Worm (Caenorhabditis elegans) whole organism, L4 larva: ENCODE results near the gene Y43B11AR.1.

Experiments
- F26F4.8 ChIP-seq: fragments of 200-800 bp; sonication (Bioruptor generic); conservative IDR thresholded peaks from 2 replicates; pipeline ENCODE4 v1.3.6; 2022; ENCODE audit warnings: missing genetic modification characterization, missing compliant biosample characterization
- F49E8.2 ChIP-seq: sonication (generic microtip); optimal IDR thresholded peaks from 2 replicates; lab custom pipeline; 2016; ENCODE audit warnings: missing compliant biosample characterization, mild to moderate bottlenecking, missing genetic modification characterization, borderline replicate concordance
- R02D3.7 ChIP-seq: fragments of 150-350 bp; sonication (generic microtip); optimal IDR thresholded peaks from 3 replicates; lab custom pipeline; 2014; ENCODE audit warnings: missing biosample characterization, missing genetic modification characterization
- T20F7.1 ChIP-seq: fragments of 200-800 bp; sonication (Bioruptor generic); optimal IDR thresholded peaks from 2 replicates; lab custom pipeline; 2018; ENCODE audit warnings: mild to moderate bottlenecking, missing genetic modification characterization, missing compliant biosample characterization
- T26A8.4 ChIP-seq: fragments of 200-800 bp; sonication (Bioruptor generic); IDR thresholded peaks from 2 replicates; pipeline ENCODE4 v1.3.6; 2022; ENCODE audit warnings: missing genetic modification characterization, missing compliant biosample characterization
- Y5F2A.4 ChIP-seq: fragments of 200-800 bp; sonication (Bioruptor generic); optimal IDR thresholded peaks from 2 replicates; lab custom pipeline; 2018; ENCODE audit warnings: mild to moderate bottlenecking, missing genetic modification characterization, missing compliant biosample characterization
- aha-1 ChIP-seq: fragments of 150-350 bp; peaks from one replicate; lab custom pipeline; 2014; ENCODE audit warnings: missing biosample characterization, missing genetic modification characterization
- arid-1 ChIP-seq: fragments of 200-800 bp; sonication (Bioruptor generic); conservative IDR thresholded peaks from 2 replicates; pipeline ENCODE4 v1.3.6; 2022; ENCODE audit warnings: missing genetic modification reagents, missing genetic modification characterization, missing compliant biosample characterization
- attf-4 ChIP-seq: sonication (generic microtip); optimal IDR thresholded peaks from 3 replicates; lab custom pipeline; 2017; ENCODE audit warnings: missing biosample characterization, missing genetic modification characterization
- ceh-28 ChIP-seq: fragments of 150-350 bp; optimal IDR thresholded peaks from 2 replicates; lab custom pipeline; 2014; ENCODE audit warnings: missing biosample characterization, missing genetic modification reagents, missing genetic modification characterization
- ceh-32 ChIP-seq: sonication (generic microtip); optimal IDR thresholded peaks from 2 replicates; lab custom pipeline; 2016; ENCODE audit warnings: mild to moderate bottlenecking, missing genetic modification characterization, missing compliant biosample characterization; ENCODE audit not compliant: poor library complexity
- ces-1 ChIP-seq: fragments of 150-350 bp; sonication (generic microtip); optimal IDR thresholded peaks from 4 replicates; lab custom pipeline; 2014; ENCODE audit warnings: missing biosample characterization, missing genetic modification reagents, missing genetic modification characterization
- cey-2 ChIP-seq: sonication (generic microtip); optimal IDR thresholded peaks from 3 replicates; lab custom pipeline; 2017; ENCODE audit warnings: missing genetic modification characterization, mild to moderate bottlenecking, missing compliant biosample characterization, antibody characterized with exemption, borderline replicate concordance; ENCODE audit not compliant: insufficient read depth
- daf-19 ChIP-seq: fragments of 200-800 bp; sonication (Bioruptor generic); conservative IDR thresholded peaks from 2 replicates; pipeline ENCODE4 v1.3.6; 2022; ENCODE audit warnings: missing genetic modification characterization, missing compliant biosample characterization
- daf-8 ChIP-seq: fragments of 200-800 bp; sonication (Bioruptor generic); IDR thresholded peaks from 2 replicates; pipeline ENCODE4 v1.3.6; 2022; ENCODE audit warnings: missing genetic modification characterization, missing compliant biosample characterization
- dmd-6 ChIP-seq: fragments of 200-800 bp; sonication (Bioruptor generic); IDR thresholded peaks from 2 replicates; pipeline ENCODE4 v1.3.6; 2022; ENCODE audit warnings: missing genetic modification reagents, missing genetic modification characterization, missing compliant biosample characterization
- dmd-8 ChIP-seq: fragments of 200-800 bp; sonication (Bioruptor generic); IDR thresholded peaks from 2 replicates; pipeline ENCODE4 v1.3.6; 2022; ENCODE audit warnings: missing genetic modification characterization, missing compliant biosample characterization
- dpl-1 ChIP-seq: fragments of 150-350 bp; optimal IDR thresholded peaks from 2 replicates; lab custom pipeline; 2014; ENCODE audit warnings: missing biosample characterization, missing genetic modification reagents, missing genetic modification characterization
- egl-27 ChIP-seq: sonication (generic microtip); optimal IDR thresholded peaks from 3 replicates; lab custom pipeline; 2017; ENCODE audit warnings: missing biosample characterization, missing genetic modification reagents, missing genetic modification characterization
- gei-8 ChIP-seq: fragments of 200-800 bp; sonication (Bioruptor generic); optimal IDR thresholded peaks from 2 replicates; lab custom pipeline; 2018; ENCODE audit warnings: mild to moderate bottlenecking, missing genetic modification characterization, missing compliant biosample characterization
- hmg-1.1 ChIP-seq: fragments of 200-800 bp; sonication (Bioruptor generic); IDR thresholded peaks from 2 replicates; pipeline ENCODE4 v1.3.6; 2022; ENCODE audit warnings: missing genetic modification reagents, missing genetic modification characterization, missing compliant biosample characterization
- lim-7 ChIP-seq: fragments of 200-800 bp; sonication (Bioruptor generic); IDR thresholded peaks from 2 replicates; pipeline ENCODE4 v1.3.6; 2022; ENCODE audit warnings: missing genetic modification characterization, missing compliant biosample characterization
- lin-1 ChIP-seq: fragments of 200-800 bp; sonication (Bioruptor generic); IDR thresholded peaks from 2 replicates; pipeline ENCODE4 v1.3.6; 2022; ENCODE audit warnings: missing genetic modification reagents, missing genetic modification characterization, missing compliant biosample characterization
- lin-15B ChIP-seq: fragments of 150-350 bp; sonication (generic microtip); optimal IDR thresholded peaks from 3 replicates; lab custom pipeline; 2014; ENCODE audit warnings: missing biosample characterization, missing genetic modification characterization
- lin-38 ChIP-seq: fragments of 200-800 bp; sonication (Bioruptor generic); IDR thresholded peaks from 2 replicates; pipeline ENCODE4 v1.3.6; 2022; ENCODE audit warnings: missing genetic modification reagents, missing genetic modification characterization, missing compliant biosample characterization
- lin-39 ChIP-seq: fragments of 150-350 bp; optimal IDR thresholded peaks from 2 replicates; lab custom pipeline; 2014; ENCODE audit warnings: missing biosample characterization, missing genetic modification reagents, missing genetic modification characterization
- madf-5 ChIP-seq, 2 experiments: fragments of 200-800 bp; sonication (Bioruptor generic); IDR thresholded peaks; 2 replicates each; pipeline ENCODE4 v1.3.6; 2022; ENCODE audit warnings: missing compliant biosample characterization in 2 of 2, missing genetic modification characterization in 2 of 2
- mep-1 ChIP-seq: fragments of 150-350 bp; sonication (generic microtip); optimal IDR thresholded peaks from 3 replicates; lab custom pipeline; 2014; ENCODE audit warnings: missing biosample characterization, missing genetic modification characterization
- nhr-10 ChIP-seq: fragments of 150-350 bp; optimal IDR thresholded peaks from 2 replicates; lab custom pipeline; 2014; ENCODE audit warnings: missing biosample characterization, missing genetic modification characterization
- nhr-102 ChIP-seq: sonication (generic microtip); optimal IDR thresholded peaks from 2 replicates; lab custom pipeline; 2016; ENCODE audit warnings: mild to moderate bottlenecking, missing genetic modification characterization, moderate library complexity, missing compliant biosample characterization
- nhr-111 ChIP-seq: fragments of 200-800 bp; sonication (Bioruptor generic); optimal IDR thresholded peaks from 2 replicates; lab custom pipeline; 2018; ENCODE audit warnings: mild to moderate bottlenecking, missing genetic modification characterization, missing compliant biosample characterization
- nhr-237 ChIP-seq: sonication (generic microtip); optimal IDR thresholded peaks from 2 replicates; lab custom pipeline; 2017; ENCODE audit warnings: missing biosample characterization, missing genetic modification characterization
- nhr-42 ChIP-seq: fragments of 200-800 bp; sonication (Bioruptor generic); IDR thresholded peaks from 2 replicates; pipeline ENCODE4 v1.3.6; 2022; ENCODE audit warnings: missing genetic modification characterization, missing compliant biosample characterization
- nhr-77 ChIP-seq: fragments of 150-350 bp; optimal IDR thresholded peaks from 2 replicates; lab custom pipeline; 2014; ENCODE audit warnings: missing biosample characterization, missing genetic modification characterization
- saeg-2 ChIP-seq: fragments of 200-800 bp; sonication (Bioruptor generic); IDR thresholded peaks from 2 replicates; pipeline ENCODE4 v1.3.6; 2022; ENCODE audit warnings: missing genetic modification reagents, missing genetic modification characterization, missing compliant biosample characterization
- set-16 ChIP-seq: fragments of 200-800 bp; sonication (Bioruptor generic); IDR thresholded peaks from 2 replicates; pipeline ENCODE4 v1.3.6; 2022; ENCODE audit warnings: missing genetic modification reagents, missing genetic modification characterization, missing compliant biosample characterization
- snpc-1.2 ChIP-seq: fragments of 200-800 bp; sonication (Bioruptor generic); IDR thresholded peaks from 2 replicates; pipeline ENCODE4 v1.3.6; 2022; ENCODE audit warnings: missing genetic modification reagents, missing genetic modification characterization, missing compliant biosample characterization
- spr-3 ChIP-seq: fragments of 200-800 bp; sonication (Bioruptor generic); optimal IDR thresholded peaks from 2 replicates; lab custom pipeline; 2018; ENCODE audit warnings: mild to moderate bottlenecking, missing genetic modification characterization, missing compliant biosample characterization
- tra-1 ChIP-seq: fragments of 200-800 bp; sonication (Bioruptor generic); IDR thresholded peaks from 2 replicates; pipeline ENCODE4 v1.3.6; 2022; ENCODE audit warnings: missing genetic modification reagents, missing genetic modification characterization, missing compliant biosample characterization
- unc-130 ChIP-seq: sonication (generic microtip); optimal IDR thresholded peaks from 2 replicates; lab custom pipeline; 2016; ENCODE audit warnings: missing genetic modification reagents, missing genetic modification characterization, missing compliant biosample characterization
- unc-62 ChIP-seq, 3 experiments: fragments of 150-350 bp in 1 of 3; sonication (generic microtip); optimal IDR thresholded peaks in 2 of 3; peaks in 1 of 3; 1 replicate in 1 of 3; 2 replicates in 2 of 3; lab custom pipeline; 2014 to 2017; ENCODE audit warnings: missing biosample characterization in 3 of 3, missing genetic modification characterization in 3 of 3, missing genetic modification reagents in 3 of 3, missing genotype in 1 of 3
- vab-7 ChIP-seq: fragments of 200-800 bp; sonication (Bioruptor generic); IDR thresholded peaks from 2 replicates; pipeline ENCODE4 v1.3.6; 2022; ENCODE audit warnings: missing genetic modification reagents, missing genetic modification characterization, missing compliant biosample characterization
- zfp-3 ChIP-seq: fragments of 200-800 bp; sonication (Bioruptor generic); conservative IDR thresholded peaks from 2 replicates; pipeline ENCODE4 v1.3.6; 2022; ENCODE audit warnings: missing genetic modification reagents, missing genetic modification characterization, missing compliant biosample characterization
- ztf-7 ChIP-seq: fragments of 150-350 bp; optimal IDR thresholded peaks from 2 replicates; lab custom pipeline; 2014; ENCODE audit warnings: missing biosample characterization, missing genetic modification characterization

Gene Y43B11AR.1

ce11 chrIV:7039476-7040261, 41.6 kb upstream of the Y43B11AR.1 start, which contains the start of the genes cogc-2 and klp-18 (continued):
- no peak for TF ChIP-seq set-16 (GFP tag; lab: Robert Waterston, UW)
- no peak for TF ChIP-seq gei-8 (GFP tag; lab: Kevin White, UChicago)
- peak; percentile 91 for TF ChIP-seq unc-130 (GFP tag; lab: Kevin White, UChicago)
- no peak for TF ChIP-seq lim-7 (GFP tag; lab: Robert Waterston, UW)
- TF ChIP-seq T26A8.4 (GFP tag; lab: Robert Waterston, UW) = peak; percentile 72
- TF ChIP-seq lin-15B = peak; percentile 35
- TF ChIP-seq daf-19 (GFP tag; lab: Robert Waterston, UW) = no peak
- TF ChIP-seq nhr-77 (tag; lab: Kevin White, UChicago) = peak; percentile 56
- TF ChIP-seq nhr-10 (tag; lab: Kevin White, UChicago) = no peak
- no peak for TF ChIP-seq R02D3.7 (tag; lab: Kevin White, UChicago)
- peak; percentile 83 for TF ChIP-seq mep-1 (tag; lab: Kevin White, UChicago)

ce11 chrIV:7043430-7043829, 37.9 kb upstream of the Y43B11AR.1 start:
- peak; percentile 19 for TF ChIP-seq Y5F2A.4
- TF ChIP-seq nhr-77 (tag; lab: Kevin White, UChicago) = no peak
- no peak for TF ChIP-seq egl-27 (tag; lab: Kevin White, UChicago)
- peak; percentile 78 for TF ChIP-seq snpc-1.2
- TF ChIP-seq F49E8.2 (tag; lab: Kevin White, UChicago) = peak; percentile 87
- TF ChIP-seq arid-1 (GFP tag; lab: Robert Waterston, UW) = peak; percentile 45; the same call in 1 of the 2 replicates
- TF ChIP-seq zfp-3 (GFP tag; lab: Robert Waterston, UW) = 0 out of 2 replicates have a peak, but pooled peaks have one; percentile 13
- peak; percentile 78 for TF ChIP-seq nhr-111
- TF ChIP-seq nhr-102 = no peak
- peak; percentile 63 for TF ChIP-seq lin-38 (GFP tag; lab: Robert Waterston, UW)
- peak; percentile 0 for TF ChIP-seq aha-1 (tag; lab: Kevin White, UChicago)
- TF ChIP-seq madf-5 (GFP tag; IDR thresholded peaks at IDR 0.05; lab: Robert Waterston, UW) = peak in 1 of 2 experiments; percentile 68; a peak in 1 of 4 replicates

ce11 chrIV:7044552-7045139, 36.7 kb upstream of the Y43B11AR.1 start, which contains the start of gene tin-9.1:
tin-9.1 (minus strand) TSS chrIV:7044602.
- TF ChIP-seq nhr-237 (tag; lab: Kevin White, UChicago) (no peak), nhr-111 (no peak), ceh-28 (tag; lab: Kevin White, UChicago) (no peak), saeg-2 (GFP tag; lab: Robert Waterston, UW) (no peak), zfp-3 (GFP tag; lab: Robert Waterston, UW) (no peak), tra-1 (GFP tag; lab: Robert Waterston, UW) (no peak), F26F4.8 (GFP tag; lab: Robert Waterston, UW) (no peak), cey-2 (tag; lab: Kevin White, UChicago) (no peak), daf-8 (GFP tag; lab: Robert Waterston, UW) (no peak), lin-39 (tag; lab: Kevin White, UChicago) (no peak), lin-38 (GFP tag; lab: Robert Waterston, UW) (peak; percentile 72), dmd-6 (GFP tag; lab: Robert Waterston, UW) (peak; percentile 58), unc-62 (GFP tag; optimal IDR thresholded peaks at IDR 0.05 in 1 of 2; lab: Kevin White, UChicago) (no peak), unc-62 (tag; optimal IDR thresholded peaks at IDR 0.05; lab: Kevin White, UChicago) (no peak), ces-1 (GFP tag; lab: Kevin White, UChicago) (no peak), ztf-7 (tag; lab: Kevin White, UChicago) (peak; percentile 49), hmg-1.1 (no peak; the same call in 1 of the 2 replicates), attf-4 (tag; lab: Kevin White, UChicago) (no peak), madf-5 (GFP tag; IDR thresholded peaks at IDR 0.05; lab: Robert Waterston, UW) (no peak), snpc-1.2 (peak; percentile 53; the same call in 1 of the 2 replicates), dpl-1 (GFP tag; lab: Kevin White, UChicago) (peak; percentile 75), dmd-8 (no peak), gei-8 (GFP tag; lab: Kevin White, UChicago) (no peak), ceh-32 (tag; lab: Kevin White, UChicago) (no peak), T20F7.1 (peak; percentile 55), spr-3 (no peak), nhr-42 (no peak), vab-7 (GFP tag; lab: Robert Waterston, UW) (no peak), lin-1 (GFP tag; lab: Robert Waterston, UW) (no peak; the same call in 1 of the 2 replicates)
